Worm (Caenorhabditis elegans) whole organism, L2 larva: ENCODE data around the gene fipr-4.

Experiments used
- C34F6.9 ChIP-seq: fragments of 150-350 bp; optimal IDR thresholded peaks from 2 replicates; lab custom pipeline; 2014; ENCODE audit warnings: missing biosample characterization, missing genetic modification characterization
- F13H6.1 ChIP-seq: sonication (generic microtip); optimal IDR thresholded peaks from 2 replicates; lab custom pipeline; 2016; ENCODE audit warnings: missing genetic modification characterization, missing compliant biosample characterization
- R02D3.7 ChIP-seq: fragments of 150-350 bp; optimal IDR thresholded peaks from 2 replicates; lab custom pipeline; 2014; ENCODE audit warnings: missing biosample characterization, missing genetic modification characterization
- ZK546.5 ChIP-seq: sonication (generic microtip); optimal IDR thresholded peaks from 2 replicates; lab custom pipeline; 2017; ENCODE audit warnings: missing biosample characterization, missing genetic modification characterization
- alr-1 ChIP-seq: fragments of 150-350 bp; optimal IDR thresholded peaks from 2 replicates; lab custom pipeline; 2014; ENCODE audit warnings: missing biosample characterization, missing genetic modification characterization
- ama-1 ChIP-seq: fragments of 150-350 bp; optimal IDR thresholded peaks from 2 replicates; lab custom pipeline; 2018; ENCODE audit warnings: inconsistent platforms
- ceh-16 ChIP-seq: fragments of 150-350 bp; optimal IDR thresholded peaks from 2 replicates; lab custom pipeline; 2014; ENCODE audit warnings: missing biosample characterization, missing genetic modification characterization
- ceh-82 ChIP-seq: fragments of 150-350 bp; optimal IDR thresholded peaks from 2 replicates; lab custom pipeline; 2014; ENCODE audit warnings: missing biosample characterization, missing genetic modification characterization
- crh-2 ChIP-seq: sonication (generic microtip); optimal IDR thresholded peaks from 2 replicates; lab custom pipeline; 2017; ENCODE audit warnings: missing biosample characterization, missing genetic modification characterization
- dmd-4 ChIP-seq: sonication (generic microtip); optimal IDR thresholded peaks from 2 replicates; lab custom pipeline; 2017; ENCODE audit warnings: missing biosample characterization, missing genetic modification characterization
- elt-1 ChIP-seq: fragments of 150-350 bp; optimal IDR thresholded peaks from 2 replicates; lab custom pipeline; 2014; ENCODE audit warnings: missing biosample characterization, missing genetic modification characterization
- gmeb-1 ChIP-seq: fragments of 150-350 bp; optimal IDR thresholded peaks from 2 replicates; lab custom pipeline; 2014; ENCODE audit warnings: missing biosample characterization, missing genetic modification characterization
- lin-11 ChIP-seq: fragments of 150-350 bp; sonication (generic microtip); optimal IDR thresholded peaks from 2 replicates; lab custom pipeline; 2014; ENCODE audit warnings: missing biosample characterization, missing genetic modification characterization, inconsistent platforms, mixed read lengths
- lin-39 ChIP-seq: fragments of 150-350 bp; optimal IDR thresholded peaks from 2 replicates; lab custom pipeline; 2014; ENCODE audit warnings: missing biosample characterization, missing genetic modification reagents, missing genetic modification characterization
- lsy-2 ChIP-seq, 2 experiments: fragments of 150-350 bp in 1 of 2; sonication (generic microtip) in 1 of 2; optimal IDR thresholded peaks; 2 replicates each; lab custom pipeline; 2014 to 2017; ENCODE audit warnings: missing biosample characterization in 2 of 2, missing genetic modification characterization in 2 of 2
- mab-5 ChIP-seq: fragments of 150-350 bp; optimal IDR thresholded peaks from 2 replicates; lab custom pipeline; 2014; ENCODE audit warnings: missing biosample characterization, missing genetic modification characterization
- mbf-1 ChIP-seq: sonication (generic microtip); optimal IDR thresholded peaks from 2 replicates; lab custom pipeline; 2017; ENCODE audit warnings: missing biosample characterization, missing genetic modification characterization
- mdl-1 ChIP-seq, 2 experiments: fragments of 150-350 bp in 1 of 2; sonication (generic microtip) in 1 of 2; optimal IDR thresholded peaks; 2 replicates each; lab custom pipeline; 2017; ENCODE audit warnings: missing biosample characterization in 2 of 2, missing genetic modification characterization in 2 of 2
- nhr-10 ChIP-seq: sonication (generic microtip); optimal IDR thresholded peaks from 2 replicates; lab custom pipeline; 2017; ENCODE audit warnings: missing biosample characterization, missing genetic modification characterization
- nhr-11 ChIP-seq: fragments of 150-350 bp; optimal IDR thresholded peaks from 2 replicates; lab custom pipeline; 2014; ENCODE audit warnings: missing biosample characterization, missing genetic modification characterization
- nhr-129 ChIP-seq: fragments of 150-350 bp; optimal IDR thresholded peaks from 2 replicates; lab custom pipeline; 2014; ENCODE audit warnings: missing biosample characterization, missing genetic modification characterization
- nhr-21 ChIP-seq: fragments of 150-350 bp; optimal IDR thresholded peaks from 2 replicates; lab custom pipeline; 2014; ENCODE audit warnings: missing biosample characterization, missing genetic modification characterization
- nhr-6 ChIP-seq: fragments of 150-350 bp; optimal IDR thresholded peaks from 2 replicates; lab custom pipeline; 2014; ENCODE audit warnings: missing biosample characterization, missing genetic modification characterization
- nhr-77 ChIP-seq: fragments of 150-350 bp; optimal IDR thresholded peaks from 2 replicates; lab custom pipeline; 2014; ENCODE audit warnings: missing biosample characterization, missing genetic modification characterization
- peb-1 ChIP-seq: fragments of 150-350 bp; optimal IDR thresholded peaks from 2 replicates; lab custom pipeline; 2014; ENCODE audit warnings: missing biosample characterization, missing genetic modification characterization
- sem-4 ChIP-seq: fragments of 150-350 bp; optimal IDR thresholded peaks from 2 replicates; lab custom pipeline; 2014; ENCODE audit warnings: missing biosample characterization, missing genetic modification reagents, missing genetic modification characterization
- skn-1 ChIP-seq: sonication (generic microtip); optimal IDR thresholded peaks from 2 replicates; lab custom pipeline; 2017; ENCODE audit warnings: missing biosample characterization, missing genetic modification characterization
- sma-3 ChIP-seq: sonication (generic microtip); optimal IDR thresholded peaks from 2 replicates; lab custom pipeline; 2016; ENCODE audit warnings: missing genetic modification reagents, missing genetic modification characterization, missing compliant biosample characterization
- sma-9 ChIP-seq, 2 experiments: fragments of 150-350 bp in 1 of 2; sonication (generic microtip) in 1 of 2; optimal IDR thresholded peaks; 2 replicates each; lab custom pipeline; 2014 to 2016; ENCODE audit warnings: missing genetic modification characterization in 2 of 2, mild to moderate bottlenecking in 1 of 2, missing biosample characterization in 1 of 2, missing compliant biosample characterization in 1 of 2, missing genetic modification reagents in 1 of 2, moderate library complexity in 1 of 2
- snpc-4 ChIP-seq: fragments of 150-350 bp; optimal IDR thresholded peaks from 2 replicates; lab custom pipeline; 2014; ENCODE audit warnings: missing biosample characterization, missing genetic modification characterization
- unc-55 ChIP-seq: fragments of 150-350 bp; sonication (generic microtip); optimal IDR thresholded peaks from 3 replicates; lab custom pipeline; 2014; ENCODE audit warnings: missing biosample characterization, missing genetic modification reagents, missing genetic modification characterization
- unc-62 ChIP-seq: fragments of 150-350 bp; optimal IDR thresholded peaks from 2 replicates; lab custom pipeline; 2014; ENCODE audit warnings: missing biosample characterization, missing genetic modification reagents, missing genetic modification characterization
- zag-1 ChIP-seq: fragments of 150-350 bp; optimal IDR thresholded peaks from 2 replicates; lab custom pipeline; 2014; ENCODE audit warnings: missing biosample characterization, missing genetic modification characterization
- ztf-1 ChIP-seq: fragments of 200-800 bp; sonication (Bioruptor generic); conservative IDR thresholded peaks from 2 replicates; pipeline ENCODE4 v1.3.6; 2022; ENCODE audit warnings: missing genetic modification characterization, missing compliant biosample characterization
- ztf-11 ChIP-seq: sonication (generic microtip); optimal IDR thresholded peaks from 2 replicates; lab custom pipeline; 2017; ENCODE audit warnings: missing biosample characterization, missing genetic modification characterization
- ztf-4 ChIP-seq: fragments of 150-350 bp; optimal IDR thresholded peaks from 2 replicates; lab custom pipeline; 2014; ENCODE audit warnings: missing biosample characterization, missing genetic modification characterization

fipr-4 gene

ce11 chrV:10239861-10240260, 11.6 kb upstream of the fipr-4 start, which contains the start of gene fipr-8:
TSS of gene fipr-8 (minus strand) at chrV:10239961.
- TF ChIP-seq nhr-21 (tag; lab: Kevin White, UChicago): no peak
- TF ChIP-seq, all 48 proteins: peak for 0

ce11 chrV:10238665-10239064, 10.4 kb upstream of the fipr-4 start, which contains the start of gene fubl-1:
TSS of gene fubl-1 (minus strand) at chrV:10238866.
- no peak for TF ChIP-seq nhr-21 (tag; lab: Kevin White, UChicago)
- no peak for TF ChIP-seq elt-1 (tag; lab: Kevin White, UChicago)
- no peak for TF ChIP-seq snpc-4 (tag; lab: Kevin White, UChicago)
- peak; percentile 64 for TF ChIP-seq lin-11
- no peak for TF ChIP-seq F13H6.1 (tag; lab: Kevin White, UChicago)
- TF ChIP-seq ztf-4: no peak
- TF ChIP-seq nhr-77 (tag; lab: Kevin White, UChicago): no peak
- no peak for TF ChIP-seq R02D3.7 (tag; lab: Kevin White, UChicago)
- no peak for TF ChIP-seq mdl-1 (tag; optimal IDR thresholded peaks at IDR 0.05; lab: Kevin White, UChicago)
- TF ChIP-seq skn-1 (tag; lab: Kevin White, UChicago): no peak
- peak in 1 of 2 experiments; percentile 43 for TF ChIP-seq lsy-2 (tag; optimal IDR thresholded peaks at IDR 0.05; lab: Kevin White, UChicago)
- TF ChIP-seq lin-39: no peak
- TF ChIP-seq sem-4 (tag; lab: Kevin White, UChicago): no peak
- peak; percentile 33 for TF ChIP-seq unc-55 (GFP tag; lab: Kevin White, UChicago)
- peak; percentile 29 for TF ChIP-seq nhr-129 (tag; lab: Kevin White, UChicago)
- TF ChIP-seq C34F6.9 (tag; lab: Kevin White, UChicago): peak; percentile 50
- peak; percentile 29 for TF ChIP-seq ama-1 (lab: Kevin White, UChicago)
- no peak for TF ChIP-seq nhr-10 (tag; lab: Kevin White, UChicago)

- TF ChIP-seq nhr-77 (tag; lab: Kevin White, UChicago): no peak
- TF ChIP-seq ZK546.5 (tag; lab: Kevin White, UChicago): no peak
Observed at ce11 chrV:10237959-10238444, 9.7 kb upstream of the fipr-4 start.

- TF ChIP-seq crh-2 (tag; lab: Kevin White, UChicago) (no peak), C34F6.9 (tag; lab: Kevin White, UChicago) (no peak), lsy-2 (tag; optimal IDR thresholded peaks at IDR 0.05; lab: Kevin White, UChicago) (no peak), mbf-1 (no peak), mab-5 (tag; lab: Kevin White, UChicago) (no peak), sma-9 (GFP tag; optimal IDR thresholded peaks at IDR 0.05; lab: Kevin White, UChicago) (no peak), sma-9 (tag; optimal IDR thresholded peaks at IDR 0.05; lab: Kevin White, UChicago) (no peak), skn-1 (tag; lab: Kevin White, UChicago) (no peak), gmeb-1 (tag; lab: Kevin White, UChicago) (no peak), ceh-82 (tag; lab: Kevin White, UChicago) (no peak), ztf-4 (no peak), ZK546.5 (tag; lab: Kevin White, UChicago) (no peak), nhr-129 (tag; lab: Kevin White, UChicago) (no peak)
Observed at ce11 chrV:10237171-10237570, 8.9 kb upstream of the fipr-4 start.

- TF ChIP-seq ZK546.5 (tag; lab: Kevin White, UChicago) (no peak), sma-3 (GFP tag; lab: Kevin White, UChicago) (no peak), C34F6.9 (tag; lab: Kevin White, UChicago) (no peak), ztf-1 (GFP tag; lab: Robert Waterston, UW) (no peak), R02D3.7 (tag; lab: Kevin White, UChicago) (no peak), nhr-77 (tag; lab: Kevin White, UChicago) (no peak), ceh-16 (no peak), ceh-82 (tag; lab: Kevin White, UChicago) (no peak), alr-1 (tag; lab: Kevin White, UChicago) (no peak), unc-55 (GFP tag; lab: Kevin White, UChicago) (no peak), peb-1 (no peak)
Observed at ce11 chrV:10233330-10233729, 5.1 kb upstream of the fipr-4 start, which contains the start of gene str-182. TSS of gene str-182 (minus strand) at chrV:10233430.

- TF ChIP-seq unc-62 (GFP tag; lab: Kevin White, UChicago) (no peak), nhr-11 (tag; lab: Kevin White, UChicago) (no peak), lin-11 (no peak), ZK546.5 (tag; lab: Kevin White, UChicago) (no peak), mdl-1 (tag; optimal IDR thresholded peaks at IDR 0.05; lab: Kevin White, UChicago) (no peak), sma-9 (GFP tag; optimal IDR thresholded peaks at IDR 0.05; lab: Kevin White, UChicago) (no peak), sma-9 (tag; optimal IDR thresholded peaks at IDR 0.05; lab: Kevin White, UChicago) (no peak), snpc-4 (tag; lab: Kevin White, UChicago) (no peak), sma-3 (GFP tag; lab: Kevin White, UChicago) (no peak), zag-1 (tag; lab: Kevin White, UChicago) (no peak), mbf-1 (no peak), nhr-21 (tag; lab: Kevin White, UChicago) (no peak), nhr-6 (tag; lab: Kevin White, UChicago) (no peak), nhr-10 (tag; lab: Kevin White, UChicago) (no peak), skn-1 (tag; lab: Kevin White, UChicago) (no peak), dmd-4 (tag; lab: Kevin White, UChicago) (no peak), mab-5 (tag; lab: Kevin White, UChicago) (no peak), sem-4 (tag; lab: Kevin White, UChicago) (no peak), ztf-11 (no peak)
Observed at ce11 chrV:10230932-10231331, 2.7 kb upstream of the fipr-4 start, which contains the start of gene fipr-6. TSS of gene fipr-6 (plus strand) at chrV:10231232.
